Worm (Caenorhabditis elegans) whole organism, L4 larva: Measurements from ENCODE around the gene C04G6.11.

Experiments
- D1046.2 ChIP-seq: fragments of 200-800 bp; sonication (Bioruptor generic); IDR thresholded peaks from 2 replicates; pipeline ENCODE4 v1.3.6; 2022; ENCODE audit warnings: missing genetic modification characterization, missing compliant biosample characterization
- F26F4.8 ChIP-seq: fragments of 200-800 bp; sonication (Bioruptor generic); conservative IDR thresholded peaks from 2 replicates; pipeline ENCODE4 v1.3.6; 2022; ENCODE audit warnings: missing genetic modification characterization, missing compliant biosample characterization
- R02D3.7 ChIP-seq: fragments of 150-350 bp; sonication (generic microtip); optimal IDR thresholded peaks from 3 replicates; lab custom pipeline; 2014; ENCODE audit warnings: missing biosample characterization, missing genetic modification characterization
- T26A8.4 ChIP-seq: fragments of 200-800 bp; sonication (Bioruptor generic); IDR thresholded peaks from 2 replicates; pipeline ENCODE4 v1.3.6; 2022; ENCODE audit warnings: missing genetic modification characterization, missing compliant biosample characterization
- Y105C5A.15 ChIP-seq: fragments of 200-800 bp; sonication (Bioruptor generic); IDR thresholded peaks from 2 replicates; pipeline ENCODE4 v1.3.6; 2022; ENCODE audit warnings: missing genetic modification characterization, missing compliant biosample characterization
- Y48G9A.11 ChIP-seq: fragments of 200-800 bp; sonication (Bioruptor generic); IDR thresholded peaks from 2 replicates; pipeline ENCODE4 v1.3.6; 2022; ENCODE audit warnings: missing genetic modification reagents, missing genetic modification characterization, missing compliant biosample characterization
- Y5F2A.4 ChIP-seq: fragments of 200-800 bp; sonication (Bioruptor generic); optimal IDR thresholded peaks from 2 replicates; lab custom pipeline; 2018; ENCODE audit warnings: mild to moderate bottlenecking, missing genetic modification characterization, missing compliant biosample characterization
- Y75B8A.6 ChIP-seq: fragments of 200-800 bp; sonication (Bioruptor generic); IDR thresholded peaks from 2 replicates; pipeline ENCODE4 v1.3.6; 2022; ENCODE audit warnings: missing genetic modification reagents, missing genetic modification characterization, missing compliant biosample characterization
- ZK337.2 ChIP-seq: fragments of 200-800 bp; sonication (Bioruptor generic); IDR thresholded peaks from 2 replicates; pipeline ENCODE4 v1.3.6; 2022; ENCODE audit warnings: missing genetic modification reagents, missing genetic modification characterization, missing compliant biosample characterization
- ZK546.5 ChIP-seq, 2 experiments: sonication (generic microtip); optimal IDR thresholded peaks; 2 replicates each; lab custom pipeline; 2017; ENCODE audit warnings: missing biosample characterization in 2 of 2, missing genetic modification characterization in 2 of 2
- ama-1 ChIP-seq: fragments of 150-350 bp; optimal IDR thresholded peaks from 2 replicates; lab custom pipeline; 2014; ENCODE audit warnings: inconsistent platforms, mixed read lengths
- arid-1 ChIP-seq: fragments of 200-800 bp; sonication (Bioruptor generic); conservative IDR thresholded peaks from 2 replicates; pipeline ENCODE4 v1.3.6; 2022; ENCODE audit warnings: missing genetic modification reagents, missing genetic modification characterization, missing compliant biosample characterization
- ceh-20 ChIP-seq: fragments of 200-800 bp; sonication (Bioruptor generic); IDR thresholded peaks from 2 replicates; pipeline ENCODE4 v1.3.6; 2022; ENCODE audit warnings: missing genetic modification reagents, missing genetic modification characterization, missing compliant biosample characterization
- ceh-28 ChIP-seq: fragments of 150-350 bp; optimal IDR thresholded peaks from 2 replicates; lab custom pipeline; 2014; ENCODE audit warnings: missing biosample characterization, missing genetic modification reagents, missing genetic modification characterization
- ceh-32 ChIP-seq: sonication (generic microtip); optimal IDR thresholded peaks from 2 replicates; lab custom pipeline; 2016; ENCODE audit warnings: mild to moderate bottlenecking, missing genetic modification characterization, missing compliant biosample characterization; ENCODE audit not compliant: poor library complexity
- ceh-44 ChIP-seq: fragments of 200-800 bp; sonication (Bioruptor generic); IDR thresholded peaks from 2 replicates; pipeline ENCODE4 v1.3.6; 2022; ENCODE audit warnings: missing genetic modification reagents, missing genetic modification characterization, missing compliant biosample characterization
- ceh-62 ChIP-seq: sonication (generic microtip); optimal IDR thresholded peaks from 2 replicates; lab custom pipeline; 2017; ENCODE audit warnings: missing biosample characterization, missing genetic modification characterization
- ceh-82 ChIP-seq: sonication (generic microtip); optimal IDR thresholded peaks from 2 replicates; lab custom pipeline; 2017; ENCODE audit warnings: missing biosample characterization, missing genetic modification characterization
- cey-2 ChIP-seq: sonication (generic microtip); optimal IDR thresholded peaks from 3 replicates; lab custom pipeline; 2017; ENCODE audit warnings: missing genetic modification characterization, mild to moderate bottlenecking, missing compliant biosample characterization, antibody characterized with exemption, borderline replicate concordance; ENCODE audit not compliant: insufficient read depth
- ctbp-1 ChIP-seq: fragments of 200-800 bp; sonication (Bioruptor generic); IDR thresholded peaks from 2 replicates; pipeline ENCODE4 v1.3.6; 2022; ENCODE audit warnings: missing genetic modification reagents, missing genetic modification characterization, missing compliant biosample characterization
- daf-16 ChIP-seq, 3 experiments: sonication (generic microtip); optimal IDR thresholded peaks; 2 replicates each; lab custom pipeline; 2016 to 2017; ENCODE audit warnings: missing genetic modification characterization in 3 of 3, missing genetic modification reagents in 3 of 3, mild to moderate bottlenecking in 2 of 3, missing compliant biosample characterization in 2 of 3, missing biosample characterization in 1 of 3, moderate library complexity in 1 of 3
- dmd-9 ChIP-seq: fragments of 200-800 bp; sonication (Bioruptor generic); IDR thresholded peaks from 2 replicates; pipeline ENCODE4 v1.3.6; 2022; ENCODE audit warnings: missing genetic modification reagents, missing genetic modification characterization, missing compliant biosample characterization
- dpl-1 ChIP-seq: fragments of 150-350 bp; optimal IDR thresholded peaks from 2 replicates; lab custom pipeline; 2014; ENCODE audit warnings: missing biosample characterization, missing genetic modification reagents, missing genetic modification characterization
- duxl-1 ChIP-seq: sonication (generic microtip); optimal IDR thresholded peaks from 2 replicates; lab custom pipeline; 2016; ENCODE audit warnings: mild to moderate bottlenecking, missing genetic modification characterization, moderate library complexity, missing compliant biosample characterization; ENCODE audit not compliant: poor library complexity
- dve-1 ChIP-seq: sonication (generic microtip); optimal IDR thresholded peaks from 2 replicates; lab custom pipeline; 2017; ENCODE audit warnings: antibody characterized with exemption, mild to moderate bottlenecking, missing genetic modification characterization, missing compliant biosample characterization; ENCODE audit not compliant: insufficient read depth
- gei-8 ChIP-seq: fragments of 200-800 bp; sonication (Bioruptor generic); optimal IDR thresholded peaks from 2 replicates; lab custom pipeline; 2018; ENCODE audit warnings: mild to moderate bottlenecking, missing genetic modification characterization, missing compliant biosample characterization
- hmg-1.1 ChIP-seq: fragments of 200-800 bp; sonication (Bioruptor generic); IDR thresholded peaks from 2 replicates; pipeline ENCODE4 v1.3.6; 2022; ENCODE audit warnings: missing genetic modification reagents, missing genetic modification characterization, missing compliant biosample characterization
- jun-1 ChIP-seq: fragments of 150-350 bp; optimal IDR thresholded peaks from 2 replicates; lab custom pipeline; 2014; ENCODE audit warnings: missing biosample characterization, missing genetic modification reagents, missing genetic modification characterization
- lin-15B ChIP-seq: fragments of 150-350 bp; sonication (generic microtip); optimal IDR thresholded peaks from 3 replicates; lab custom pipeline; 2014; ENCODE audit warnings: missing biosample characterization, missing genetic modification characterization
- madf-5 ChIP-seq, 2 experiments: fragments of 200-800 bp; sonication (Bioruptor generic); IDR thresholded peaks; 2 replicates each; pipeline ENCODE4 v1.3.6; 2022; ENCODE audit warnings: missing compliant biosample characterization in 2 of 2, missing genetic modification characterization in 2 of 2
- madf-9 ChIP-seq: fragments of 200-800 bp; sonication (Bioruptor generic); conservative IDR thresholded peaks from 2 replicates; pipeline ENCODE4 v1.3.6; 2022; ENCODE audit warnings: missing genetic modification reagents, missing genetic modification characterization, missing compliant biosample characterization
- mdl-1 ChIP-seq, 2 experiments: fragments of 150-350 bp in 1 of 2; sonication (generic microtip) in 1 of 2; optimal IDR thresholded peaks; 2 replicates each; lab custom pipeline; 2014 to 2017; ENCODE audit warnings: missing biosample characterization in 2 of 2, missing genetic modification characterization in 2 of 2
- mxl-3 ChIP-seq: fragments of 200-800 bp; sonication (Bioruptor generic); optimal IDR thresholded peaks from 2 replicates; lab custom pipeline; 2018; ENCODE audit warnings: mild to moderate bottlenecking, missing genetic modification characterization, missing compliant biosample characterization
- nhr-11 ChIP-seq: fragments of 150-350 bp; optimal IDR thresholded peaks from 2 replicates; lab custom pipeline; 2014; ENCODE audit warnings: missing biosample characterization, missing genetic modification characterization
- nhr-28 ChIP-seq: fragments of 150-350 bp; optimal IDR thresholded peaks from 2 replicates; lab custom pipeline; 2014; ENCODE audit warnings: missing biosample characterization, missing genetic modification characterization
- nhr-48 ChIP-seq: sonication (generic microtip); optimal IDR thresholded peaks from 2 replicates; lab custom pipeline; 2016; ENCODE audit warnings: mild to moderate bottlenecking, missing genetic modification characterization, missing compliant biosample characterization
- nhr-76 ChIP-seq: fragments of 150-350 bp; optimal IDR thresholded peaks from 2 replicates; lab custom pipeline; 2014; ENCODE audit warnings: missing biosample characterization, missing genetic modification characterization
- nhr-77 ChIP-seq: fragments of 150-350 bp; optimal IDR thresholded peaks from 2 replicates; lab custom pipeline; 2014; ENCODE audit warnings: missing biosample characterization, missing genetic modification characterization
- pqm-1 ChIP-seq: sonication (generic microtip); optimal IDR thresholded peaks from 2 replicates; lab custom pipeline; 2017; ENCODE audit warnings: missing biosample characterization, missing genetic modification characterization
- set-16 ChIP-seq: fragments of 200-800 bp; sonication (Bioruptor generic); IDR thresholded peaks from 2 replicates; pipeline ENCODE4 v1.3.6; 2022; ENCODE audit warnings: missing genetic modification reagents, missing genetic modification characterization, missing compliant biosample characterization
- snpc-1.2 ChIP-seq: fragments of 200-800 bp; sonication (Bioruptor generic); IDR thresholded peaks from 2 replicates; pipeline ENCODE4 v1.3.6; 2022; ENCODE audit warnings: missing genetic modification reagents, missing genetic modification characterization, missing compliant biosample characterization
- unc-39 ChIP-seq: sonication (generic microtip); optimal IDR thresholded peaks from 2 replicates; lab custom pipeline; 2017; ENCODE audit warnings: missing biosample characterization, missing genetic modification characterization
- unc-62 ChIP-seq, 3 experiments: fragments of 150-350 bp in 1 of 3; sonication (generic microtip); optimal IDR thresholded peaks in 2 of 3; peaks in 1 of 3; 1 replicate in 1 of 3; 2 replicates in 2 of 3; lab custom pipeline; 2014 to 2017; ENCODE audit warnings: missing biosample characterization in 3 of 3, missing genetic modification characterization in 3 of 3, missing genetic modification reagents in 3 of 3, missing genotype in 1 of 3
- vab-7 ChIP-seq: fragments of 200-800 bp; sonication (Bioruptor generic); IDR thresholded peaks from 2 replicates; pipeline ENCODE4 v1.3.6; 2022; ENCODE audit warnings: missing genetic modification reagents, missing genetic modification characterization, missing compliant biosample characterization
- zip-11 ChIP-seq: fragments of 200-800 bp; sonication (Bioruptor generic); IDR thresholded peaks from 2 replicates; pipeline ENCODE4 v1.3.6; 2022; ENCODE audit warnings: missing genetic modification characterization, missing compliant biosample characterization

Gene C04G6.11

ce11 chrII:5060719-5061118 lies 42.9 kb downstream of the C04G6.11 start, which contains the start of gene pho-12:
pho-12 (minus strand) TSS chrII:5060819.
- TF ChIP-seq ctbp-1 (GFP tag; lab: Robert Waterston, UW) = no peak
- no peak for TF ChIP-seq Y105C5A.15 (GFP tag; lab: Robert Waterston, UW)
- no peak for TF ChIP-seq lin-15B (tag; lab: Kevin White, UChicago)
- no peak for TF ChIP-seq zip-11 (GFP tag; lab: Robert Waterston, UW)
- TF ChIP-seq unc-39 (tag; lab: Kevin White, UChicago) = no peak
- no peak for TF ChIP-seq dpl-1 (GFP tag; lab: Kevin White, UChicago)
- TF ChIP-seq madf-9 = no peak
- no peak for TF ChIP-seq nhr-76
- TF ChIP-seq, all 104 proteins: peak for 0

ce11 chrII:5058036-5058435 lies 45.6 kb downstream of the C04G6.11 start, which contains the start of gene C27A2.12:
C27A2.12 (minus strand) TSS chrII:5058136.
- TF ChIP-seq ceh-44 (GFP tag; lab: Robert Waterston, UW) (no peak), ZK546.5 (tag; optimal IDR thresholded peaks at IDR 0.05; lab: Kevin White, UChicago) (no peak), ceh-62 (no peak)

- TF ChIP-seq F26F4.8 = 0 out of 2 replicates have a peak, but pooled peaks have one; percentile 27
- peak; percentile 83 for TF ChIP-seq arid-1 (GFP tag; lab: Robert Waterston, UW)
- no peak for TF ChIP-seq ceh-82 (tag; lab: Kevin White, UChicago)
- TF ChIP-seq vab-7 (GFP tag; lab: Robert Waterston, UW) = peak; percentile 61
- peak; percentile 58; the same call in 1 of the 2 replicates for TF ChIP-seq ZK337.2 (GFP tag; lab: Robert Waterston, UW)
- peak; percentile 91 for TF ChIP-seq D1046.2
- TF ChIP-seq ceh-20 (GFP tag; lab: Robert Waterston, UW) = 0 out of 2 replicates have a peak, but pooled peaks have one; percentile 45
- TF ChIP-seq nhr-11 = no peak
- TF ChIP-seq Y5F2A.4 (GFP tag; lab: Kevin White, UChicago) = no peak
- TF ChIP-seq dve-1 (tag; lab: Kevin White, UChicago) = peak; percentile 65
- TF ChIP-seq ceh-44 (GFP tag; lab: Robert Waterston, UW) = peak; percentile 54; the same call in 1 of the 2 replicates
- peak; percentile 76 for TF ChIP-seq duxl-1 (tag; lab: Kevin White, UChicago)
- TF ChIP-seq madf-9 = peak; percentile 39; the same call in 1 of the 2 replicates
- TF ChIP-seq pqm-1 (tag; lab: Kevin White, UChicago) = no peak
- TF ChIP-seq nhr-77 = no peak
- TF ChIP-seq daf-16 (GFP tag; optimal IDR thresholded peaks at IDR 0.05; lab: Kevin White, UChicago) = peak; percentile 16 to 45
- TF ChIP-seq daf-16 (tag; optimal IDR thresholded peaks at IDR 0.05; lab: Kevin White, UChicago) = peak; percentile 55
- peak; percentile 38 for TF ChIP-seq nhr-28
- no peak; the same call in none of the 2 replicates for TF ChIP-seq T26A8.4
- TF ChIP-seq unc-62 (GFP tag; optimal IDR thresholded peaks at IDR 0.05 in 1 of 2; lab: Kevin White, UChicago) = no peak
- TF ChIP-seq unc-62 (tag; optimal IDR thresholded peaks at IDR 0.05; lab: Kevin White, UChicago) = no peak
- TF ChIP-seq nhr-76 = no peak
- TF ChIP-seq nhr-48 (tag; lab: Kevin White, UChicago) = peak; percentile 34
- peak in 1 of 2 experiments; percentile 55 for TF ChIP-seq mdl-1 (tag; optimal IDR thresholded peaks at IDR 0.05; lab: Kevin White, UChicago)
- TF ChIP-seq cey-2 (tag; lab: Kevin White, UChicago) = no peak
- TF ChIP-seq Y48G9A.11 (GFP tag; lab: Robert Waterston, UW) = peak; percentile 63
- TF ChIP-seq Y75B8A.6 (GFP tag; lab: Robert Waterston, UW) = 0 out of 2 replicates have a peak, but pooled peaks have one; percentile 11
- TF ChIP-seq R02D3.7 (tag; lab: Kevin White, UChicago) = no peak
- TF ChIP-seq madf-5 (GFP tag; IDR thresholded peaks at IDR 0.05; lab: Robert Waterston, UW) = 0 out of 4 replicates have a peak, but pooled peaks of 1 of the 2 experiments have one; percentile 34
- TF ChIP-seq ama-1 = no peak
- TF ChIP-seq dmd-9 (GFP tag; lab: Robert Waterston, UW) = peak; percentile 83
- TF ChIP-seq jun-1 (tag; lab: Kevin White, UChicago) = no peak
- no peak for TF ChIP-seq gei-8 (GFP tag; lab: Kevin White, UChicago)
- peak; percentile 20; the same call in 1 of the 2 replicates for TF ChIP-seq set-16
- TF ChIP-seq mxl-3 = peak; percentile 43
- no peak for TF ChIP-seq ceh-28 (tag; lab: Kevin White, UChicago)
- TF ChIP-seq ctbp-1 (GFP tag; lab: Robert Waterston, UW) = peak; percentile 39; the same call in 1 of the 2 replicates
- peak; percentile 77 for TF ChIP-seq snpc-1.2 (GFP tag; lab: Robert Waterston, UW)
- TF ChIP-seq hmg-1.1 = peak; percentile 75
- peak; percentile 23 for TF ChIP-seq ceh-32 (tag; lab: Kevin White, UChicago)
Observed at ce11 chrII:5057315-5057714, 46.3 kb downstream of the C04G6.11 start.
